Worm (Caenorhabditis elegans) whole organism, L4 larva: ENCODE measurements around the gene srw-39.

ENCODE experiments used
- daf-19 ChIP-seq: fragments of 200-800 bp; sonication (Bioruptor generic); conservative IDR thresholded peaks from 2 replicates; pipeline ENCODE4 v1.3.6; 2022; ENCODE audit warnings: missing genetic modification characterization, missing compliant biosample characterization
- mxl-3 ChIP-seq: fragments of 200-800 bp; sonication (Bioruptor generic); optimal IDR thresholded peaks from 2 replicates; lab custom pipeline; 2018; ENCODE audit warnings: mild to moderate bottlenecking, missing genetic modification characterization, missing compliant biosample characterization
- nhr-237 ChIP-seq: sonication (generic microtip); optimal IDR thresholded peaks from 2 replicates; lab custom pipeline; 2017; ENCODE audit warnings: missing biosample characterization, missing genetic modification characterization
- nhr-25 ChIP-seq: sonication (generic microtip); optimal IDR thresholded peaks from 2 replicates; lab custom pipeline; 2017; ENCODE audit warnings: missing genetic modification characterization, mild to moderate bottlenecking, missing compliant biosample characterization, antibody characterized with exemption, moderate library complexity, borderline replicate concordance; ENCODE audit not compliant: insufficient read depth
- nhr-76 ChIP-seq: fragments of 150-350 bp; optimal IDR thresholded peaks from 2 replicates; lab custom pipeline; 2014; ENCODE audit warnings: missing biosample characterization, missing genetic modification characterization
- rbr-2 ChIP-seq: sonication (generic microtip); optimal IDR thresholded peaks from 2 replicates; lab custom pipeline; 2016; ENCODE audit warnings: missing genotype, missing genetic modification characterization, missing compliant biosample characterization
- snpc-4 ChIP-seq: fragments of 150-350 bp; optimal IDR thresholded peaks from 2 replicates; lab custom pipeline; 2014; ENCODE audit warnings: missing biosample characterization, missing genetic modification characterization

DNA sequence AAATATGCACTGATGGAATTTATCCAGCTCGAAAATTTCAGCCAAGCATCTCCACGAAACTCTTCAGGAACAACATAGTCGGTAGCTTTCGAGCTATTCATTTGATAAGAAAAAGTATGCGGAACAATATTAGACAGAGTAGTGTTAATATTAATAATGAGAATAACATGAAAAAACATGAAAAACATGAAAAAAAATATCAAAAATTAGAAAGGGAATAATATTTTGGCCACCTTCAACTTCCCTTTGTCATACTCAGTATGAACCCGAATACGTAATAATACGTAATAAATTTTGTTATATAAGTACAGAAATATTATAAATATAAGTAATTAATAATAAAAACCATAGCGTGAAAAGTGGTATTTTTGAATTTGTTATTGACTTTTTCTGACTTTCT is at the start of gene srw-39:
- no peak for TF ChIP-seq daf-19 (GFP tag; lab: Robert Waterston, UW)
- TF ChIP-seq nhr-237 (tag; lab: Kevin White, UChicago) = no peak
- TF ChIP-seq mxl-3 (GFP tag; lab: Kevin White, UChicago) = no peak
- TF ChIP-seq rbr-2 (tag; lab: Kevin White, UChicago) = no peak
- no peak for TF ChIP-seq nhr-76 (tag; lab: Kevin White, UChicago)
- TF ChIP-seq snpc-4 = no peak
- TF ChIP-seq nhr-25 (tag; lab: Kevin White, UChicago) = no peak
